Worm (Caenorhabditis elegans): Measurements from ENCODE around the gene K08H2.5.

Gene K08H2.5

DNA sequence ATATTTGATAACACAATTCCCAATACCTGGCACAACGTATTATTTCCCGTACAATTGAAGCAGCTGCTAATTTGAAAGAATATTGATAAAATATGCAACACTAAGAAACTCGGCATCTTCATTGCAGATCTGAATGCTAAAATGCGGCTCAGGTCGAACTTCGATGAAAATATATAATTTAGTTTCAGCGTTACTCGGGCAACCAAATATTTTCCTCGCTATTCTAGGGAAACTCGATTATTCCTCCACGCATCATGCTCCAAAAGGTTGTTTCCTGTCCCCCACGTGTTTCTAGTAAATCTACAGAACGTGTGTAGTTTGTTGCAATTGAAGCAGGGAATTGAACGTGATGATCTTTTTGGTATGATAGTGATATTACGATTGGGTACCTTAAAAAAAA lies 7.0 kb upstream of the K08H2.5 start:
- TF ChIP-seq tbx-2 (tag; optimal IDR thresholded peaks at IDR 0.05) (no peak), che-1 (tag; optimal IDR thresholded peaks at IDR 0.05) (no peak), pha-2 (tag; optimal IDR thresholded peaks at IDR 0.05) (no peak), nhr-11 (tag; optimal IDR thresholded peaks at IDR 0.05) (no peak), K02D7.2 (tag; optimal IDR thresholded peaks at IDR 0.05) (no peak), ceh-9 (tag; optimal IDR thresholded peaks at IDR 0.05) (no peak), sox-4 (tag; optimal IDR thresholded peaks at IDR 0.05) (no peak), ceh-22 (tag; optimal IDR thresholded peaks at IDR 0.05) (no peak), tbx-7 (tag; optimal IDR thresholded peaks at IDR 0.05) (no peak), lin-11 (tag; optimal IDR thresholded peaks at IDR 0.05) (no peak), pat-9 (tag; optimal IDR thresholded peaks at IDR 0.05) (no peak)

DNA sequence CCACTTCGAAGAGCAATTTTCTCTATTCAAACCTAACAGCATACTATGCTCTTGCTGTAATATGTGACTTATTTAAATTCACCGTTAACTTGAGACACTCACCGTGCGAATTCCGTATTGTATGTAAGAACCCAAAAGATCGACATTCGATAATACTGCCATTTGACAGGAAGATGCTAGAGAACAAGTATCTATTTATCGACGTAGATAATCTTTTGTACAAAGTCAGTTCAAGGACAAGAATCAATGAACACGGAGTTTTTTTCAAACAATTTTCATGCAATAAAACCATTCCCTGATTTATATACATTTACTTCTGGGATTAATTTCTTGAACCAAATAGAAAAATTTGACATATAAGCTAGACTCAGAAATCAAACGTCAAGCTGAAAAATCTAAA lies 6.1 kb upstream of the K08H2.5 start, which contains the start of gene K08H2.7:
TSS of gene K08H2.7 (minus strand) at position 173 of the 400 bp plus-strand sequence.
- TF ChIP-seq K09A11.1 (tag; optimal IDR thresholded peaks at IDR 0.05; ENCODE audit: insufficient read depth) (no peak), T23F11.4 (GFP tag; optimal IDR thresholded peaks at IDR 0.05) (no peak), npax-4 (tag; optimal IDR thresholded peaks at IDR 0.05) (no peak), ahr-1 (tag; optimal IDR thresholded peaks at IDR 0.05) (no peak), ceh-45 (GFP tag; IDR thresholded peaks at IDR 0.05) (no peak), ceh-2 (tag; optimal IDR thresholded peaks at IDR 0.05) (no peak), mec-3 (tag; optimal IDR thresholded peaks at IDR 0.05; ENCODE audit: borderline replicate concordance) (no peak), unc-55 (GFP tag; optimal IDR thresholded peaks at IDR 0.05) (no peak), ceh-6 (GFP tag; optimal IDR thresholded peaks at IDR 0.05) (no peak), C08G9.2 (tag; optimal IDR thresholded peaks at IDR 0.05) (no peak), fax-1 (tag; optimal IDR thresholded peaks at IDR 0.05) (no peak), ceh-34 (tag; optimal IDR thresholded peaks at IDR 0.05) (no peak), hlh-30 (tag; optimal IDR thresholded peaks at IDR 0.05; ENCODE audit: insufficient read depth) (no peak), hlh-6 (tag; optimal IDR thresholded peaks at IDR 0.05) (no peak)

DNA sequence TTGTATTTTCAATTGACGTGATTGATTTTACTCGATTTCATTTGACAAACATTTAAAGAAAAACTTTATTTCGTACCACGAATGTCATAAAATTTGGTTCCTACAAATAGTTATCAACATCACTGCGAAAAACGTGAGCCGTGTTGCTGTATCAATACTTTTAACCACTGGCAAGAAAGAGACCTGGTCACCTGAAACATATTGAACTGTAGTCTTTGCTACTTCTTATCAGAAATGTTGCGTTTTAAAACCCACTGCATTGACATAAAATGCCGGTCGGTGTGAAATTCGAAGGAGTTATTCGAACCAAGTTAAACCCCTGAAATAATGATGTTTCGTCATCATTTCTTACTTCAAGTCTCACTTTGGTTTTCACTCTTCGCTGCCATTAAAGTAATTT lies 5.5 kb upstream of the K08H2.5 start:
- TF ChIP-seq ceh-45 (GFP tag; IDR thresholded peaks at IDR 0.05), result no peak
- TF ChIP-seq tbx-7 (tag; optimal IDR thresholded peaks at IDR 0.05), result no peak

DNA sequence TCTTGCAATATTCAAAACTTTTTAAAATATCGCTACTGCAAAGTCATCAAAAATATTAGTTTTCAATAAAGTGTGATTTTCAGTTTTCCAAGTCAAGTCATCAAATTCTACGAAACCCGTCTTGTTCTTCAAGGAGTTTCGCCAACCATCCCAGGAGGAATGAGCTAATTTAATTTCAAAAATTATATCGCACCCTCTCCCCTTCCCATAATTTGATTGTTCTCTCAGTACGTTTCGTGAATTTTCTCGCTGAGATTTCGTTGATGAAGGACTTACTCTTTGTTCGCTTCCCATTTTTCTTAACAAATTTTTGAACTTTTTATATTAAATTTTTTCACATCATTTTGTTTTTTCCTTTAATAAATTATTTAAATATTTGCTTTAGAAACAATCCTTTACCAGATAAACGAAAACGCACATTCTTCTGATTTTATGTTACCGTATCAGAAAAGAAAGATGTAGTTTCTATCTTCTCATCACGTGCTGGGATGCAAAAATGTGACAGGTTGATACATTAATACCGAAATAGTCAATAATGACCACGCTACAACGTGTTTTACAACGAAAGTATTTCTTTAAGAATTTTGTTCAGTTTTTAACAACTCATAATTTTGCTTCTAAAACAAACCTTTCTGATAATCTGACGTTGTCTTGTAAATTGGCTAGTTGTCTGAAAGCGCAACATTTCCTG lies 4.7 kb upstream of the K08H2.5 start:
- TF ChIP-seq unc-86 (tag; optimal IDR thresholded peaks at IDR 0.05), result no peak
- peak; percentile 97 for TF ChIP-seq unc-42 (tag; optimal IDR thresholded peaks at IDR 0.05)

DNA sequence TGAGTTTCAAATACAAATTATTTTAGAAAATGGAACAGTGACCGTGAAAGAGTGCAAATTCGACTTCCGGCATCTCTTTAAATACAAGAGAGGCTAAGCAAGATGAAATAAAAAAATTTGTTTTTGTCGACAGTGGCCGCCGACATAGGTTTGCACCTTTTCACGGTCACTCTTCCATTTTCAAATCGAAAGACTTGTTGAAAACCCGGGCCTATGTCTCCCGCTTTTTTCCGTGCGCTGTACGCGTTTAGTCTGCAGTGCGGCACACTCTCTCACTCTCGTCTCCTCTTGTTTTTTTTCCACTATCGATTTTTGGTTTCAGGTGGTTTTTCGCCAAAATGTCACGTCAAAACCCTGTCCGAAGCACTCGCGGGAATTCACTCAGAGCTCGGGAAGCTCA lies 3.0 kb upstream of the K08H2.5 start, which contains the start of gene hpl-1:
TSS of gene hpl-1 (plus strand) at position 301 of the 400 bp plus-strand sequence.
- no peak for TF ChIP-seq unc-3 (GFP tag; conservative IDR thresholded peaks at IDR 0.05)
- no peak for TF ChIP-seq unc-3 (tag; optimal IDR thresholded peaks at IDR 0.05)
- no peak for TF ChIP-seq ceh-24 (tag; optimal IDR thresholded peaks at IDR 0.05)
- peak; percentile 10 for TF ChIP-seq K09A11.1 (tag; optimal IDR thresholded peaks at IDR 0.05; ENCODE audit: insufficient read depth)

DNA sequence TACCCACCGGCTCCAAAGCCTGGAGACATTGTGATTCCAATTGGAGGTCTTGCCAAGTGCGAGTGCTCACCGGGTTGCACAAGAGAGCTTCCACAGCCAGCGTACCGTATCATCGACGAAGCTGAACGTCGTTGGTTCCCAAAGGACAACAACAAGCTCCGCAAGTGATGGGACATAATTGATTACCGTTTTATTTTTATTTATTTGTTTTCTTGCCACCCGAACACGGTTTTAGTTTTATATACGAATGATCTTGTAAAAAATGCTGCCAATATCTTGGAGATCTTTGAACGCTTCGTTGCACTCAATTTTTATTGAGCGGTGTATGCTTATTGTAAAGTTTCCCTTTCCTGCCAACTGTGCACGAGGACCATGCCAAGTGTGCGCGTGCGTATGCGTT lies 3.9 kb downstream of the K08H2.5 start, which contains the start of gene K08H2.4:
TSS of gene K08H2.4 (plus strand) at position 301 of the 400 bp plus-strand sequence.
- TF ChIP-seq elt-4 (tag; optimal IDR thresholded peaks at IDR 0.05) (no peak), nhr-232 (tag; optimal IDR thresholded peaks at IDR 0.05) (no peak), elt-2 (tag; optimal IDR thresholded peaks at IDR 0.05) (no peak), fkh-10 (GFP tag; optimal IDR thresholded peaks at IDR 0.05) (no peak), ama-1 (optimal IDR thresholded peaks at IDR 0.05) (no peak), ahr-1 (tag; optimal IDR thresholded peaks at IDR 0.05) (no peak), ceh-14 (tag; optimal IDR thresholded peaks at IDR 0.05) (no peak), fax-1 (tag; optimal IDR thresholded peaks at IDR 0.05) (no peak), nhr-11 (tag; optimal IDR thresholded peaks at IDR 0.05) (no peak), pros-1 (tag; optimal IDR thresholded peaks at IDR 0.05) (no peak), ceh-30 (tag; optimal IDR thresholded peaks at IDR 0.05) (no peak), sox-2 (GFP tag; IDR thresholded peaks at IDR 0.05) (no peak), C38D4.7 (GFP tag; optimal IDR thresholded peaks at IDR 0.05) (no peak), lin-11 (tag; optimal IDR thresholded peaks at IDR 0.05) (no peak)
